Worm (Caenorhabditis elegans): ENCODE results near the gene Y43F8B.19.

Y43F8B.19 gene

DNA sequence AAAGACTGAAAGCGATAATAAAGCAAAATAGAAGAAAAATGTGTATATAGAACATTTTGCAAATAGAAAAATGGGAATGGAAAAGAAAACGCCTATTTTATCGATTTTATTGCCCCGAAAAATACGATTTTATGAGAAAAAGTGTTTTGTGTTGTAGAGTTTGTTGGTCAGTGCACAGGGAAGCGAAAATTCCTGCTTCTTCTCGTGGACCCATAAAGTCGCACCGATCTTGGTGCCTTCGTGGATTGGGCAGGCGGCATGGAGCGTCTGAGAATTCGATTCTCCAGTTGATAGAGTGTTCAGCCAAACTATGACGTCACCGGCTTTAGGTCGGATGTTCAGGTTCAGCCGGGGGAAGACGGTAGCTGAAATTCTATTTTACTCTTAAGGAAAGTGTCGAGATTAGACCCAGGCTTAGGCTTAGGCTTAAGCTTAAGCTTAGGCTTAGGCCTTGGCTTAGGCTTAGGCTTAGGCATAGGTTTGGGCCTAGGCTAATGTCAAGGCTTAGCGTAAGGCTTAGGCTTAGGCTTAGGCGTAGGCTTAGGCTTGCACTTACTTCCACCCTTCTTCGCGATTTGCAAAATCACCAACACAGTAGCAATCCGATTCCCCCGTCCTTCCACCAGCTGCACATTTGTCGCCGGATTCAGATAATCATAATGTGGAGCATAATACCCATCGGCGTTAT is at the start of gene Y43F8B.19:
Y43F8B.19 (minus strand) TSS at position 51 of the 688 bp plus-strand sequence.
- TF ChIP-seq nhr-76 (tag; optimal IDR thresholded peaks at IDR 0.05) (no peak), ztf-4 (tag; optimal IDR thresholded peaks at IDR 0.05) (no peak), elt-3 (tag; optimal IDR thresholded peaks at IDR 0.05) (no peak), elt-1 (tag; optimal IDR thresholded peaks at IDR 0.05) (no peak), nhr-237 (tag; optimal IDR thresholded peaks at IDR 0.05) (no peak), nhr-28 (tag; optimal IDR thresholded peaks at IDR 0.05) (no peak)

DNA sequence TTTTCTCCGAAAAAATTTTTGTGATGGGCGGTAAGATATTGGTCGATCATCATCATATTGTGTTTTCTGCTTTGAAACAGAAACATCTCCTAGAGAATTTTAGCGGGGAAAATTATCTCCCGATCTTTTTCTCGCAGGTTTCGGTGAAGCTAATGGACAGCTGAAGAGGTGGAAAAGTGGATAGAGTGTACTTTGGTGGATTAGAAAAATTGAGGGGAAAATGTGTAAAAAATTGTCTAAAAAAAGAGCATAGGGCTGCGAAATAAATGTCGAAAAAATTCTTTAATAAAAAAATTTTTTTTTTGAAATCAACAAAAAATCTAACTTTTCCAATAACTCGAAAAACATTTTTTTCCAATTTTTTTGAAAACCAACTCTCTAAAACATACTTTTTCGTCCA is 43.8 kb upstream of the Y43F8B.19 start, which contains the start of gene oac-1:
oac-1 (minus strand) TSS at position 101 of the 400 bp plus-strand sequence.
- no peak for TF ChIP-seq fos-1 (tag; optimal IDR thresholded peaks at IDR 0.05)
- TF ChIP-seq nhr-23 (tag; optimal IDR thresholded peaks at IDR 0.05): no peak
- no peak for TF ChIP-seq ceh-28 (tag; optimal IDR thresholded peaks at IDR 0.05)
- TF ChIP-seq nhr-67 (tag; optimal IDR thresholded peaks at IDR 0.05): no peak
- no peak for TF ChIP-seq daf-12 (tag; optimal IDR thresholded peaks at IDR 0.05)
- no peak for TF ChIP-seq ztf-4 (tag; optimal IDR thresholded peaks at IDR 0.05)
- TF ChIP-seq lsy-12 (tag; optimal IDR thresholded peaks at IDR 0.05): no peak
- TF ChIP-seq ceh-16 (tag; optimal IDR thresholded peaks at IDR 0.05): no peak
- no peak for TF ChIP-seq lin-15B (tag; optimal IDR thresholded peaks at IDR 0.05)

DNA sequence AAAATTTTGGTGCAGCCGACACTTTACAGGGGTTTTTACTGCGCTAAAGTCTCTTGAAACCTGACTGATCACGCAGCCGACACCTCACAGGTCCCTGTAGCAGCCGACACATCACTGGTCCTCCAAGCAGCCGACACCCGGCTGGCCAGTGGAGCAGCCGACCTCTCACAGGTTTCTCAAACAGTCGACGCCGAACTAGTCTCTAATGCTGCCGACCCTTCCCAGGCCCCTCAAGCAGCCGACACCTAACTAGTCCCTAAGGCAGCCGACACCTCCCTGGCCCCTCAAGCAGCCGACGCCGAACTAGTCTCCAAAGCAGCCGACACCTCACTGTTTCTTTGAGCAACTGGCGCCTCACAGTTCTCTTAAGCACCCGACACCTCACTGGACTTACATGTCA is 43.2 kb upstream of the Y43F8B.19 start:
- no peak for TF ChIP-seq nhr-77 (tag; optimal IDR thresholded peaks at IDR 0.05)
- TF ChIP-seq snpc-4 (tag; optimal IDR thresholded peaks at IDR 0.05): no peak
- TF ChIP-seq ceh-16 (tag; optimal IDR thresholded peaks at IDR 0.05): no peak
- TF ChIP-seq aly-2 (tag; optimal IDR thresholded peaks at IDR 0.05): no peak
- no peak for TF ChIP-seq elt-3 (tag; optimal IDR thresholded peaks at IDR 0.05)
- TF ChIP-seq jun-1 (tag; optimal IDR thresholded peaks at IDR 0.05): no peak
- no peak for TF ChIP-seq egl-27 (tag; optimal IDR thresholded peaks at IDR 0.05)
- TF ChIP-seq tbx-2 (tag; optimal IDR thresholded peaks at IDR 0.05): no peak
- no peak for TF ChIP-seq R02D3.7 (tag; optimal IDR thresholded peaks at IDR 0.05)
- TF ChIP-seq ceh-28 (tag; optimal IDR thresholded peaks at IDR 0.05): no peak
- no peak for TF ChIP-seq nhr-28 (tag; optimal IDR thresholded peaks at IDR 0.05)
- TF ChIP-seq nhr-67 (tag; optimal IDR thresholded peaks at IDR 0.05): no peak
- no peak for TF ChIP-seq fos-1 (tag; optimal IDR thresholded peaks at IDR 0.05)
- TF ChIP-seq eor-1 (tag; optimal IDR thresholded peaks at IDR 0.05): no peak
- no peak for TF ChIP-seq ztf-4 (tag; optimal IDR thresholded peaks at IDR 0.05)

DNA sequence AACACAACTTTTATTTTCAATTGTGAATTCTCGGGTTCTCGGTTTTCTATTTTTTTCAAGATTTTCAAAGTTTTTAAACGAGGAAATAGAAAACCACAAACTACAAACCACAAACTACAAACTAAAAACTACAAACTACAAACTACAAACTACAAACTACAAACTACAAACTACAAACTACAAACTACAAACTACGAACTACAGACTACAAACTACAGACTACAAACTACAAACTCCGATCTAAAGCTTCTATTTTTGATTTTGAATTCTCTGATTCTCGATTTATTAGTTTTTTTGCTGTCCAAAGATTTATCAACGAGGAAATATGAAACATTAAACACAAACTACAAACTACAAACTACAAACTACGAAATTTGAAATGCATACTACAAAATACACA is 38.2 kb upstream of the Y43F8B.19 start:
- TF ChIP-seq fos-1 (tag; optimal IDR thresholded peaks at IDR 0.05): no peak
- TF ChIP-seq elt-3 (tag; optimal IDR thresholded peaks at IDR 0.05): no peak
- no peak for TF ChIP-seq nhr-11 (tag; optimal IDR thresholded peaks at IDR 0.05)

DNA sequence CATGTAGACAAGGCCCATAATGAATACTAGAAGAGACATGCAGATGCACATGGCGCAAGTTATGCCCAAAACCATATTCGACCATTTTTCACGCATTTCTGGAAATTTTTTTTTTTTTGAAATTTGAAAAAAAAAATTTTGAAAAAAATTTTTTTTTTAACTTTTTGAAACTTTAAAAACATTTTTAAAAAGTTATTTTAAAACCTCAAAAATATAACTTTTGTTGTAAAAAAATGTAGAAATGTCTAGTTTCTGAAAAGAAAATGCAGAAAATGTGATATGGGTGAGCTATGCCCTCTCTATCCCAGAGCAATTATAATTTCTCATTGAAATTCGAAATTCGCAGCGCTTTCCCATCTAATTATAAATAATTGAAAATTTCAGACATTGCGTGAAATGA is 37.6 kb upstream of the Y43F8B.19 start, which contains the start of gene Y43F8B.20:
Y43F8B.20 (minus strand) TSS at position 101 of the 400 bp plus-strand sequence.
- no peak for TF ChIP-seq nhr-76 (tag; optimal IDR thresholded peaks at IDR 0.05)
- TF ChIP-seq nhr-23 (tag; optimal IDR thresholded peaks at IDR 0.05): no peak
- TF ChIP-seq eor-1 (tag; optimal IDR thresholded peaks at IDR 0.05): no peak
- TF ChIP-seq egl-5 (tag; optimal IDR thresholded peaks at IDR 0.05): no peak
- no peak for TF ChIP-seq nhr-67 (tag; optimal IDR thresholded peaks at IDR 0.05)
- TF ChIP-seq ceh-9 (tag; optimal IDR thresholded peaks at IDR 0.05): no peak
- TF ChIP-seq lin-15B (tag; optimal IDR thresholded peaks at IDR 0.05): no peak
- TF ChIP-seq aly-2 (tag; optimal IDR thresholded peaks at IDR 0.05): no peak
- no peak for TF ChIP-seq snpc-4 (tag; optimal IDR thresholded peaks at IDR 0.05)
- no peak for TF ChIP-seq ceh-16 (tag; optimal IDR thresholded peaks at IDR 0.05)
- no peak for TF ChIP-seq elt-3 (tag; optimal IDR thresholded peaks at IDR 0.05)
- no peak for TF ChIP-seq mml-1 (tag; optimal IDR thresholded peaks at IDR 0.05)
- no peak for TF ChIP-seq elt-1 (tag; optimal IDR thresholded peaks at IDR 0.05)
- no peak for TF ChIP-seq elt-2 (tag; optimal IDR thresholded peaks at IDR 0.05)
- TF ChIP-seq tbx-2 (tag; optimal IDR thresholded peaks at IDR 0.05): no peak
- no peak for TF ChIP-seq daf-12 (tag; optimal IDR thresholded peaks at IDR 0.05)
- TF ChIP-seq lin-39 (tag; optimal IDR thresholded peaks at IDR 0.05): no peak
- TF ChIP-seq nhr-25 (tag; optimal IDR thresholded peaks at IDR 0.05): no peak
- TF ChIP-seq ztf-4 (tag; optimal IDR thresholded peaks at IDR 0.05): no peak

DNA sequence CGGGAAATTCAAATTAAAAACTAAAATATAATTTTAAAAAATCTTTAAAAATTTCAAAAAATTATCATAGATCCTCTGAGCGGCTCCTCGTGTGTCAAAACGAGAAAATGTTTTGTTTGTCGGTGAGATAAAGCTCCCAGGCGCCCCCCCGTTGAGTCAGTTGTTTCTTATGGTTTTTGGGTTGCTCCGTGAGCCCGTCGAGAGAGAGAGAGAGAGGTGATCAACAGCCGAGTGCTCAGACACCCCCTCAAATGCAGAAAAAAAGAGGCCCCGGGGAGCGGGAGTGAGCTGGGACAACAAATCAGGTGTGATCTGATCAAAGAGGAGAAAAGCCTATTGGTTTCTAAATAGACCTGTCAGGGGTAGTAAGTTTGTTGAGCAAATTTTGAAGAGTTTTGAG is 34.6 kb upstream of the Y43F8B.19 start:
- TF ChIP-seq aly-2 (tag; optimal IDR thresholded peaks at IDR 0.05): no peak
- TF ChIP-seq nhr-43 (tag; optimal IDR thresholded peaks at IDR 0.05; ENCODE audit: poor library complexity, severe bottlenecking): no peak
- no peak for TF ChIP-seq lin-15B (tag; optimal IDR thresholded peaks at IDR 0.05)
- TF ChIP-seq egl-27 (tag; optimal IDR thresholded peaks at IDR 0.05): no peak
- TF ChIP-seq nhr-28 (tag; optimal IDR thresholded peaks at IDR 0.05): no peak
- no peak for TF ChIP-seq unc-62 (GFP tag; optimal IDR thresholded peaks at IDR 0.05)
- no peak for TF ChIP-seq ceh-82 (tag; optimal IDR thresholded peaks at IDR 0.05)
- TF ChIP-seq eor-1 (tag; optimal IDR thresholded peaks at IDR 0.05): no peak
- TF ChIP-seq nhr-11 (tag; optimal IDR thresholded peaks at IDR 0.05): no peak
- no peak for TF ChIP-seq elt-1 (tag; optimal IDR thresholded peaks at IDR 0.05)
- TF ChIP-seq elt-3 (tag; optimal IDR thresholded peaks at IDR 0.05): no peak

All from whole organism, L3 larva.